Worm (Caenorhabditis elegans): Measurements from ENCODE around the gene sid-2.

Gene sid-2

DNA sequence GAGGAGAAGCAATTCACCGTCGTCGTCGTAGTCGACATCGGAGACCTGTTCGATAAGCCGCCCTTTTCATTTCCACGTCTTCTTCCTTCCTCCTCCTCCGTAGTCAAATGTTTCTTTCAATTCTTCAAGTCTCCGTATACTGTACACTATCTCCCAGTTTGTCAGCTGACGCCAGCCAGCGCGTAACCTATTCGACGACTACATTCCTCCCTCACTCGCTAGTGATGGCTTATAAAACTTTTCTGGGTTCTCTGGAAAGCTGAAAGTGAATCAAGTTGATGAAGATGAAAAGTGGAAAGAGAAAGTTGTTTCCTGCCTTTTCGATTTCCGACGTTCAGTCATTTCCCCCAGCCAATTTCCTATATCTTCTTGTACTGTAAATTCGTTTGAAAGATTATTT, 29.9 kb downstream of the sid-2 start:
- peak; percentile 48 for TF ChIP-seq blmp-1 (tag; optimal IDR thresholded peaks at IDR 0.05)
- TF ChIP-seq hlh-1 (tag; optimal IDR thresholded peaks at IDR 0.05) = peak; percentile 43
- TF ChIP-seq nhr-28 (tag; optimal IDR thresholded peaks at IDR 0.05) = no peak

DNA sequence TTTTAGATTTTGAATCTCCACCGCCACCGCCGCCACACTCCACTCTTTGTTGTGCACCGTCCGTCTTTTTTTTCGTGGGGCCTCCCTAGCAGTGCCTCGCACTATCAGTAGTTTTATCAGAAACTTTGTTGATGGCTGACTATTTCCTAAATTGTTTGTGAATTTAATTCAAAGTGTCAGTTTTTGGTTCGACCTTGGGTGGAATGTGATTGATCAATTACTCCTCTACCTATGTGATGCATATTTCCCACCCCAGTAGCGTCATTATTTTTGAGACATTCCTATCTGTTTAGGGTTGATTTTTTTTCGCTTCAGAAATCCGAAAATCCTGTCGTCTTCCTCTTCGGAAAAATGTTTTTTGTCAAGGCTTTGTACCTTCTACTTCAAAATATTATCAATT, 31.4 kb downstream of the sid-2 start:
- TF ChIP-seq ceh-39 (tag; optimal IDR thresholded peaks at IDR 0.05) (no peak), lin-13 (tag; optimal IDR thresholded peaks at IDR 0.05) (no peak), blmp-1 (tag; optimal IDR thresholded peaks at IDR 0.05) (no peak), drap-1 (GFP tag; optimal IDR thresholded peaks at IDR 0.05) (no peak), nhr-237 (tag; optimal IDR thresholded peaks at IDR 0.05) (no peak), nhr-28 (tag; optimal IDR thresholded peaks at IDR 0.05) (no peak)

DNA sequence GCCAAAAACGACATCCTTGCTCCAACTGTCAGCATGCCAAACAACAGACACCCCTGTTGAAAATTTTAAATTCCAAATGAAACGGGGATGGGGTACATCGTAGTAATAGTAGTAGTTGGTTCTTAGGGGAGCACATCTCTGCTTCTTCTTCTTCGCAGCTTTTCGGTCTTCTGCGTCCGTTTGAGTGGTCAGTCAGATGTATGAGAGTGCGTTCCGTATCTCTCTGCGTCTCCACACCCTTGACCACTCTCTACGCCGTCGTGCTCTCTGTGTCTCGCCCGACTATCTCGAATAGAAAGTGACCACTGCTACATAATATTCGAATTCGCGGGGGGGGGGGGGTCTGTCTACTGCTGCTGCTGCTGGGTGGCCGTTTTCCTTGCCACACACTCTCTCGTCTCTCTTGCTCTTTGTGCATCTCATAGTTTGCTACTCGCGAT, 33.6 kb downstream of the sid-2 start:
- TF ChIP-seq ceh-83 (GFP tag; optimal IDR thresholded peaks at IDR 0.05) = no peak
- TF ChIP-seq mls-2 (tag; optimal IDR thresholded peaks at IDR 0.05) = peak; percentile 71
- TF ChIP-seq drap-1 (GFP tag; optimal IDR thresholded peaks at IDR 0.05) = peak; percentile 28
- peak; percentile 23 for TF ChIP-seq bed-3 (GFP tag; optimal IDR thresholded peaks at IDR 0.05)
- TF ChIP-seq pha-4 (tag; optimal IDR thresholded peaks at IDR 0.05) = peak; percentile 95
- peak; percentile 53 for TF ChIP-seq unc-62 (GFP tag; optimal IDR thresholded peaks at IDR 0.05)
- TF ChIP-seq lin-32 (GFP tag; optimal IDR thresholded peaks at IDR 0.05) = no peak
- TF ChIP-seq elt-3 (tag; optimal IDR thresholded peaks at IDR 0.05) = no peak
- TF ChIP-seq lsy-2 (tag; optimal IDR thresholded peaks at IDR 0.05) = peak; percentile 53
- TF ChIP-seq ham-2 (GFP tag; optimal IDR thresholded peaks at IDR 0.05) = peak; percentile 62
- no peak for TF ChIP-seq mep-1 (tag; optimal IDR thresholded peaks at IDR 0.05)
- TF ChIP-seq unc-120 (tag; optimal IDR thresholded peaks at IDR 0.05; ENCODE audit: poor library complexity, severe bottlenecking) = peak; percentile 5
- no peak for TF ChIP-seq nhr-76 (tag; optimal IDR thresholded peaks at IDR 0.05)
- TF ChIP-seq sptf-1 (tag; optimal IDR thresholded peaks at IDR 0.05) = peak; percentile 60
- peak; percentile 57 for TF ChIP-seq nhr-237 (tag; optimal IDR thresholded peaks at IDR 0.05)
- TF ChIP-seq blmp-1 (tag; optimal IDR thresholded peaks at IDR 0.05) = no peak
- TF ChIP-seq cnd-1 (tag; optimal IDR thresholded peaks at IDR 0.05) = peak; percentile 53
- peak; percentile 69 for TF ChIP-seq hlh-1 (tag; optimal IDR thresholded peaks at IDR 0.05)
- TF ChIP-seq sem-2 (GFP tag; optimal IDR thresholded peaks at IDR 0.05) = peak; percentile 29
- TF ChIP-seq ces-1 (GFP tag; optimal IDR thresholded peaks at IDR 0.05) = peak; percentile 27

DNA sequence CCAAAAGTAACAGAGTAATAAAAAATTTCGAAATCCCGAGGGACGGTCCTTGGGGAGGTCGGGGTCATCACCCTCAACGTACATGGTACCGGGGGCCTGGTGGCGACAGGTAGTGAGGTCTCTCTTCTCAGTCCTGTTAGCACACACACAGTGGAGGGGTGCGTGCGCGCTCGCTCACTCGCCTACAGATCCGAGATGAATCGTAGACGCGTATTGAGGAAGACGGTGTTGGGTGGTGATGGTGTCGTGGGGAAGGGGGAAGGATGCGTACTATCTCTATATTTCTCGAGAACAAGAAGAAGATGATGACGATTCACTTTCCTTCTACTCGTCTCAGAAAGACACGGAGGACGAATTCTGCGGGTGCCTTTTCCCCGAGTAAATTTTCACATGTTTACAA, 34.6 kb downstream of the sid-2 start:
- no peak for TF ChIP-seq snpc-4 (tag; optimal IDR thresholded peaks at IDR 0.05)
- no peak for TF ChIP-seq nhr-28 (tag; optimal IDR thresholded peaks at IDR 0.05)
- TF ChIP-seq ceh-83 (GFP tag; optimal IDR thresholded peaks at IDR 0.05) = no peak
- TF ChIP-seq ceh-43 (GFP tag; optimal IDR thresholded peaks at IDR 0.05) = no peak
- no peak for TF ChIP-seq tbx-8 (GFP tag; optimal IDR thresholded peaks at IDR 0.05)
- TF ChIP-seq hlh-1 (tag; optimal IDR thresholded peaks at IDR 0.05) = no peak
- no peak for TF ChIP-seq nhr-12 (tag; optimal IDR thresholded peaks at IDR 0.05)
- TF ChIP-seq M03D4.4 (tag; optimal IDR thresholded peaks at IDR 0.05) = peak; percentile 21
- no peak for TF ChIP-seq unc-120 (tag; optimal IDR thresholded peaks at IDR 0.05; ENCODE audit: poor library complexity, severe bottlenecking)
- no peak for TF ChIP-seq zip-8 (tag; optimal IDR thresholded peaks at IDR 0.05)
- no peak for TF ChIP-seq pha-4 (tag; optimal IDR thresholded peaks at IDR 0.05)
- no peak for TF ChIP-seq ceh-39 (tag; optimal IDR thresholded peaks at IDR 0.05)
- no peak for TF ChIP-seq drap-1 (GFP tag; optimal IDR thresholded peaks at IDR 0.05)
- no peak for TF ChIP-seq mep-1 (tag; optimal IDR thresholded peaks at IDR 0.05)
- TF ChIP-seq sptf-1 (tag; optimal IDR thresholded peaks at IDR 0.05) = peak; percentile 33
- no peak for TF ChIP-seq blmp-1 (tag; optimal IDR thresholded peaks at IDR 0.05)
- no peak for TF ChIP-seq mls-2 (tag; optimal IDR thresholded peaks at IDR 0.05)
- no peak for TF ChIP-seq unc-39 (tag; optimal IDR thresholded peaks at IDR 0.05)
- peak; percentile 5 for TF ChIP-seq ham-2 (GFP tag; optimal IDR thresholded peaks at IDR 0.05)
- TF ChIP-seq sem-2 (GFP tag; optimal IDR thresholded peaks at IDR 0.05) = peak; percentile 1
- no peak for TF ChIP-seq ztf-11 (tag; optimal IDR thresholded peaks at IDR 0.05)
- peak; percentile 5 for TF ChIP-seq cnd-1 (tag; optimal IDR thresholded peaks at IDR 0.05)
- no peak for TF ChIP-seq unc-62 (GFP tag; optimal IDR thresholded peaks at IDR 0.05)
- no peak for TF ChIP-seq nhr-237 (tag; optimal IDR thresholded peaks at IDR 0.05)
- TF ChIP-seq bed-3 (GFP tag; optimal IDR thresholded peaks at IDR 0.05) = no peak
- TF ChIP-seq flh-1 (GFP tag; optimal IDR thresholded peaks at IDR 0.05) = no peak
- no peak for TF ChIP-seq ces-1 (GFP tag; optimal IDR thresholded peaks at IDR 0.05)
- no peak for TF ChIP-seq mab-5 (tag; optimal IDR thresholded peaks at IDR 0.05)
- TF ChIP-seq lsy-2 (tag; optimal IDR thresholded peaks at IDR 0.05) = no peak
- no peak for TF ChIP-seq lin-32 (GFP tag; optimal IDR thresholded peaks at IDR 0.05)
- no peak for TF ChIP-seq elt-3 (tag; optimal IDR thresholded peaks at IDR 0.05)
- TF ChIP-seq nhr-2 (tag; optimal IDR thresholded peaks at IDR 0.05) = no peak
- no peak for TF ChIP-seq nhr-76 (tag; optimal IDR thresholded peaks at IDR 0.05)
- no peak for TF ChIP-seq lin-13 (tag; optimal IDR thresholded peaks at IDR 0.05)
- TF ChIP-seq elt-1 (tag; optimal IDR thresholded peaks at IDR 0.05; ENCODE audit: borderline replicate concordance, insufficient read depth) = no peak

Data from whole organism, mixed stage, embryonic.